Fruit fly (Drosophila melanogaster) whole organism, pupa: ENCODE results near the gene CG12784.

Source experiments
- CG12605 ChIP-seq: fragments of 200-800 bp; sonication (Bioruptor generic); IDR thresholded peaks from 2 replicates; pipeline ENCODE4 v1.3.6; 2022; ENCODE audit warnings: missing biosample characterization, missing genetic modification characterization
- CG13204 ChIP-seq: fragments of 200-800 bp; sonication (Bioruptor generic); optimal IDR thresholded peaks from 2 replicates; lab custom pipeline; 2018; ENCODE audit warnings: missing biosample characterization, mild to moderate bottlenecking, missing genetic modification characterization, moderate library complexity
- CG14655 ChIP-seq: fragments of 200-800 bp; sonication (Bioruptor generic); optimal IDR thresholded peaks from 3 replicates; lab custom pipeline; 2017; ENCODE audit warnings: mild to moderate bottlenecking, missing biosample characterization, missing genetic modification reagents, missing genetic modification characterization
- CG15710 ChIP-seq: fragments of 200-800 bp; sonication (Bioruptor generic); optimal IDR thresholded peaks from 2 replicates; lab custom pipeline; 2018; ENCODE audit warnings: missing biosample characterization, mild to moderate bottlenecking, missing genetic modification characterization, moderate library complexity
- CG17806 ChIP-seq: fragments of 200-800 bp; sonication (Bioruptor generic); optimal IDR thresholded peaks from 2 replicates; lab custom pipeline; 2018; ENCODE audit warnings: missing biosample characterization, mild to moderate bottlenecking, missing genetic modification characterization, moderate library complexity
- CG32121 ChIP-seq: fragments of 200-800 bp; sonication (Bioruptor generic); IDR thresholded peaks from 2 replicates; pipeline ENCODE4 v1.3.6; 2022; ENCODE audit warnings: missing biosample characterization, missing genetic modification characterization
- CG4496 ChIP-seq: fragments of 200-800 bp; sonication (Bioruptor generic); IDR thresholded peaks from 3 replicates; pipeline ENCODE4 v1.3.6; 2022; ENCODE audit warnings: missing biosample characterization, missing genetic modification characterization
- CG8159 ChIP-seq: fragments of 200-800 bp; sonication (Bioruptor generic); optimal IDR thresholded peaks from 3 replicates; lab custom pipeline; 2018; ENCODE audit warnings: missing biosample characterization, mild to moderate bottlenecking, missing genetic modification characterization, moderate library complexity
- D1 ChIP-seq: fragments of 200-800 bp; sonication (Bioruptor generic); optimal IDR thresholded peaks from 2 replicates; lab custom pipeline; 2018; ENCODE audit warnings: missing biosample characterization, mild to moderate bottlenecking, missing genetic modification characterization, moderate library complexity

DNA sequence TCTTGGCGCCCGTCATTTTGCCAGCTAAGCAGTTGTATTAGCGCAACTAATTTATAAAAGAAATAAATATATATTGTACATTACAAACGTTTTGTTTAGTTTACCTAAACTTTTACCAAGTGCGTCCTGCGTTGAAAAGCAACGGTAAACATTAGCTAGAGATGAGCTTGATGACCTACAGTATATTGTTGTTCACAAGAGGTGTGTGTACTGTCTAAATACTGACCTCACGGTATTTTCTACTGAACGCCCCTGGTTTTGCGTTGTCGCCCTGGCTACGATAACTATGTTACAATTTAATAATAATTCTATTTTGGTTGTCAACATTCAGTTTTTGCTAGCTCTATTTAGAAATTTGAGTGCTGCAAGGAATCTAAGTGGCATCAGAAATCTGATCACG lies 29.5 kb downstream of the CG12784 start, which contains the start of gene Acyp2:
- TF ChIP-seq CG14655 (GFP tag; lab: Kevin White, UChicago) = no peak
- no peak for TF ChIP-seq CG8159 (tag; lab: Kevin White, UChicago)
- no peak for TF ChIP-seq CG13204 (GFP tag; lab: Kevin White, UChicago)
- no peak for TF ChIP-seq D1 (tag; lab: Kevin White, UChicago)
- TF ChIP-seq CG32121 (GFP tag; lab: Robert Waterston, UW) = no peak
- TF ChIP-seq CG17806 (tag; lab: Kevin White, UChicago) = no peak
- no peak for TF ChIP-seq CG4496 (GFP tag; lab: Robert Waterston, UW)
- TF ChIP-seq CG12605 (GFP tag; lab: Robert Waterston, UW) = no peak
- TF ChIP-seq CG15710 = no peak
